Fruit fly (Drosophila melanogaster) whole organism, embryonic: Measurements from ENCODE around the gene glu.

ENCODE experiments used
- Asciz ChIP-seq: fragments of 200-800 bp; sonication (Bioruptor generic); optimal IDR thresholded peaks from 2 replicates; lab custom pipeline; 2017; ENCODE audit warnings: missing biosample characterization, mild to moderate bottlenecking, missing genetic modification characterization, missing genetic modification reagents
- Blimp-1 ChIP-seq: fragments of 200-800 bp; sonication (Bioruptor generic); optimal IDR thresholded peaks from 3 replicates; lab custom pipeline; 2018; ENCODE audit warnings: missing biosample characterization, missing genetic modification characterization, mild to moderate bottlenecking, moderate library complexity, missing genetic modification reagents
- CG1024 ChIP-seq: fragments of 200-800 bp; sonication (Bioruptor generic); IDR thresholded peaks from 2 replicates; pipeline ENCODE4 v1.3.6; 2022; ENCODE audit warnings: missing biosample characterization, missing genetic modification characterization
- CG10366 ChIP-seq: fragments of 200-800 bp; sonication (Bioruptor generic); IDR thresholded peaks from 2 replicates; pipeline ENCODE4 v1.3.6; 2022; ENCODE audit warnings: missing biosample characterization, missing genetic modification characterization
- CG1233 ChIP-seq: fragments of 200-800 bp; sonication (Bioruptor generic); optimal IDR thresholded peaks from 4 replicates; lab custom pipeline; 2018; ENCODE audit warnings: missing biosample characterization, mild to moderate bottlenecking, missing genetic modification characterization
- CG15269 ChIP-seq: fragments of 200-800 bp; sonication (Bioruptor generic); optimal IDR thresholded peaks from 2 replicates; lab custom pipeline; 2018; ENCODE audit warnings: missing biosample characterization, mild to moderate bottlenecking, missing genetic modification characterization, moderate library complexity
- CG15601 ChIP-seq: fragments of 200-800 bp; sonication (Bioruptor generic); optimal IDR thresholded peaks from 3 replicates; lab custom pipeline; 2019; ENCODE audit warnings: missing biosample characterization, mild to moderate bottlenecking, missing genetic modification characterization, moderate library complexity
- CG17612 ChIP-seq: fragments of 200-800 bp; sonication (Bioruptor generic); IDR thresholded peaks from 2 replicates; pipeline ENCODE4 v1.3.6; 2022; ENCODE audit warnings: missing biosample characterization, missing genetic modification characterization
- CG17829 ChIP-seq: fragments of 200-800 bp; optimal IDR thresholded peaks from 2 replicates; lab custom pipeline; 2019; ENCODE audit warnings: missing biosample characterization, mild to moderate bottlenecking, missing genetic modification characterization, moderate library complexity
- CG2129 ChIP-seq: fragments of 200-800 bp; sonication (Bioruptor generic); IDR thresholded peaks from 2 replicates; pipeline ENCODE4 v1.3.6; 2022; ENCODE audit warnings: missing biosample characterization, missing genetic modification characterization; ENCODE audit not compliant: partially characterized antibody
- CG2202 ChIP-seq: fragments of 200-800 bp; sonication (Bioruptor generic); optimal IDR thresholded peaks from 2 replicates; lab custom pipeline; 2018; ENCODE audit warnings: missing biosample characterization, mild to moderate bottlenecking, missing genetic modification characterization
- CG2678 ChIP-seq: fragments of 200-800 bp; sonication (Bioruptor generic); optimal IDR thresholded peaks from 3 replicates; lab custom pipeline; 2019; ENCODE audit warnings: missing biosample characterization, mild to moderate bottlenecking, missing genetic modification characterization, moderate library complexity
- CG2712 ChIP-seq: fragments of 200-800 bp; optimal IDR thresholded peaks from 3 replicates; lab custom pipeline; 2019; ENCODE audit warnings: missing biosample characterization, mild to moderate bottlenecking, missing genetic modification characterization, moderate library complexity
- CG32532 ChIP-seq: fragments of 200-800 bp; sonication (Bioruptor generic); IDR thresholded peaks from 2 replicates; pipeline ENCODE4 v1.3.6; 2022; ENCODE audit warnings: missing biosample characterization, missing genetic modification characterization
- CG32767 ChIP-seq: fragments of 200-800 bp; sonication (Bioruptor generic); IDR thresholded peaks from 2 replicates; pipeline ENCODE4 v1.3.6; 2022; ENCODE audit warnings: missing biosample characterization, missing genetic modification characterization
- CG34376 ChIP-seq: fragments of 200-800 bp; sonication (Bioruptor generic); optimal IDR thresholded peaks from 2 replicates; lab custom pipeline; 2018; ENCODE audit warnings: missing biosample characterization, mild to moderate bottlenecking, missing genetic modification characterization
- CG4617 ChIP-seq: fragments of 200-800 bp; sonication (Bioruptor generic); optimal IDR thresholded peaks from 3 replicates; lab custom pipeline; 2016; ENCODE audit warnings: missing biosample characterization, missing genetic modification characterization, borderline replicate concordance
- CG4820 ChIP-seq: fragments of 200-800 bp; sonication (Bioruptor generic); optimal IDR thresholded peaks from 3 replicates; lab custom pipeline; 2016; ENCODE audit warnings: missing biosample characterization, missing genetic modification characterization
- CG7987 ChIP-seq: fragments of 200-800 bp; sonication (Bioruptor generic); optimal IDR thresholded peaks from 2 replicates; lab custom pipeline; 2018; ENCODE audit warnings: missing biosample characterization, mild to moderate bottlenecking, missing genetic modification characterization, moderate library complexity
- CG9609 ChIP-seq: fragments of 200-800 bp; sonication (Bioruptor generic); optimal IDR thresholded peaks from 3 replicates; lab custom pipeline; 2016; ENCODE audit warnings: missing biosample characterization, missing genetic modification characterization
- E2f1 ChIP-seq: fragments of 200-800 bp; sonication (Bioruptor generic); IDR thresholded peaks from 2 replicates; pipeline ENCODE4 v1.3.6; 2022; ENCODE audit warnings: missing biosample characterization, missing genetic modification characterization
- H15 ChIP-seq: fragments of 200-800 bp; sonication (Bioruptor generic); IDR thresholded peaks from 3 replicates; pipeline ENCODE4 v1.3.6; 2022; ENCODE audit warnings: missing biosample characterization, missing genetic modification characterization
- HmgD ChIP-seq: fragments of 200-800 bp; sonication (Bioruptor generic); optimal IDR thresholded peaks from 3 replicates; lab custom pipeline; 2016; ENCODE audit warnings: missing biosample characterization, missing genetic modification characterization
- HmgZ ChIP-seq: fragments of 200-800 bp; sonication (Bioruptor generic); optimal IDR thresholded peaks from 2 replicates; lab custom pipeline; 2018; ENCODE audit warnings: missing biosample characterization, mild to moderate bottlenecking, missing genetic modification characterization
- Lim3 ChIP-seq: fragments of 200-800 bp; sonication (Bioruptor generic); IDR thresholded peaks from 2 replicates; pipeline ENCODE4 v1.3.6; 2022; ENCODE audit warnings: missing biosample characterization, missing genetic modification characterization
- Stat92E ChIP-seq, 3 experiments: fragments of >200 bp in 2 of 3; fragments of 200-800 bp in 1 of 3; sonication (Bioruptor generic) in 1 of 3; optimal IDR thresholded peaks; 2 replicates each; lab custom pipeline; 2017 to 2019; ENCODE audit warnings: missing biosample characterization in 3 of 3, missing genetic modification characterization in 3 of 3, mild to moderate bottlenecking in 1 of 3, moderate library complexity in 1 of 3
- TFAM ChIP-seq: fragments of 200-800 bp; sonication (Bioruptor generic); optimal IDR thresholded peaks from 2 replicates; lab custom pipeline; 2017; ENCODE audit warnings: missing biosample characterization, missing genetic modification characterization, inconsistent platforms
- Taf1 ChIP-seq: fragments of 200-800 bp; sonication (Bioruptor generic); IDR thresholded peaks from 2 replicates; pipeline ENCODE4 v1.3.6; 2022; ENCODE audit warnings: missing biosample characterization, missing genetic modification characterization
- Trl ChIP-seq, 3 experiments: fragments of >200 bp in 2 of 3; fragments of 200-800 bp in 1 of 3; sonication (Bioruptor generic) in 1 of 3; optimal IDR thresholded peaks; 2 replicates in 1 of 3; 3 replicates in 2 of 3; lab custom pipeline; 2016 to 2017; ENCODE audit warnings: missing biosample characterization in 1 of 3, missing genetic modification characterization in 1 of 3
- YL-1 ChIP-seq: fragments of 200-800 bp; sonication (Bioruptor generic); optimal IDR thresholded peaks from 3 replicates; lab custom pipeline; 2017; ENCODE audit warnings: missing biosample characterization, mild to moderate bottlenecking, missing genetic modification characterization
- btn ChIP-seq: fragments of 200-800 bp; sonication (Bioruptor generic); optimal IDR thresholded peaks from 2 replicates; lab custom pipeline; 2016; ENCODE audit warnings: missing biosample characterization, missing genetic modification characterization
- cad ChIP-seq: fragments of >200 bp; optimal IDR thresholded peaks from 2 replicates; lab custom pipeline; 2017; ENCODE audit warnings: missing biosample characterization, missing genetic modification characterization
- chif ChIP-seq, 2 experiments: fragments of 200-800 bp; sonication (Bioruptor generic); optimal IDR thresholded peaks; 3 replicates each; lab custom pipeline; 2016; ENCODE audit warnings: missing biosample characterization in 2 of 2, missing genetic modification characterization in 2 of 2
- ci ChIP-seq: fragments of 200-800 bp; sonication (Bioruptor generic); IDR thresholded peaks from 3 replicates; pipeline ENCODE4 v1.3.6; 2022; ENCODE audit warnings: missing biosample characterization, missing genetic modification characterization
- corto ChIP-seq: fragments of 200-800 bp; sonication (Bioruptor generic); optimal IDR thresholded peaks from 2 replicates; lab custom pipeline; 2016; ENCODE audit warnings: missing biosample characterization, mild to moderate bottlenecking, missing genetic modification characterization, moderate library complexity
- dysf ChIP-seq: fragments of 200-800 bp; sonication (Bioruptor generic); IDR thresholded peaks from 3 replicates; pipeline ENCODE4 v1.3.6; 2022; ENCODE audit warnings: missing biosample characterization, missing genetic modification characterization
- fd102C ChIP-seq: fragments of 200-800 bp; sonication (Bioruptor generic); optimal IDR thresholded peaks from 2 replicates; lab custom pipeline; 2018; ENCODE audit warnings: missing biosample characterization, mild to moderate bottlenecking, missing genetic modification characterization, moderate library complexity
- fd96Cb ChIP-seq: fragments of 200-800 bp; sonication (Bioruptor generic); optimal IDR thresholded peaks from 2 replicates; lab custom pipeline; 2018; ENCODE audit warnings: missing biosample characterization, mild to moderate bottlenecking, missing genetic modification characterization, moderate library complexity
- ftz-f1 ChIP-seq: fragments of 200-800 bp; sonication (Bioruptor generic); optimal IDR thresholded peaks from 2 replicates; lab custom pipeline; 2016; ENCODE audit warnings: missing biosample characterization, missing genetic modification characterization
- gce ChIP-seq: fragments of 200-800 bp; sonication (Bioruptor generic); IDR thresholded peaks from 3 replicates; pipeline ENCODE4 v1.3.6; 2022; ENCODE audit warnings: missing biosample characterization, missing genetic modification characterization
- gro ChIP-seq: fragments of 200-800 bp; sonication (Bioruptor generic); optimal IDR thresholded peaks from 2 replicates; lab custom pipeline; 2016; ENCODE audit warnings: missing biosample characterization, missing genetic modification characterization
- jigr1 ChIP-seq: fragments of 200-800 bp; sonication (Bioruptor generic); IDR thresholded peaks from 3 replicates; pipeline ENCODE4 v1.3.6; 2022; ENCODE audit warnings: missing biosample characterization, missing genetic modification characterization
- kay ChIP-seq: fragments of 200-800 bp; sonication (Bioruptor generic); optimal IDR thresholded peaks from 2 replicates; lab custom pipeline; 2016; ENCODE audit warnings: missing biosample characterization, missing genetic modification characterization
- nom ChIP-seq: fragments of 200-800 bp; sonication (Bioruptor generic); optimal IDR thresholded peaks from 2 replicates; lab custom pipeline; 2017; ENCODE audit warnings: missing biosample characterization, missing genetic modification characterization, mild to moderate bottlenecking, moderate library complexity, missing genetic modification reagents
- row ChIP-seq: fragments of 200-800 bp; sonication (Bioruptor generic); IDR thresholded peaks from 3 replicates; pipeline ENCODE4 v1.3.6; 2022; ENCODE audit warnings: missing biosample characterization, missing genetic modification characterization
- run ChIP-seq: fragments of 200-800 bp; sonication (Bioruptor generic); optimal IDR thresholded peaks from 3 replicates; lab custom pipeline; 2018; ENCODE audit warnings: missing biosample characterization, mild to moderate bottlenecking, missing genetic modification characterization
- slou ChIP-seq: fragments of 200-800 bp; sonication (Bioruptor generic); optimal IDR thresholded peaks from 3 replicates; lab custom pipeline; 2016; ENCODE audit warnings: missing biosample characterization, missing genetic modification characterization
- sob ChIP-seq: fragments of 200-800 bp; sonication (Bioruptor generic); IDR thresholded peaks from 2 replicates; pipeline ENCODE4 v1.3.6; 2022; ENCODE audit warnings: missing biosample characterization, missing genetic modification characterization

The glu gene

dm6 chr2L:16719643-16720515 is 18.3 kb downstream of the glu start, which contains the start of gene Cyt-c-p (continued):
- TF ChIP-seq ci (GFP tag; lab: Robert Waterston, UW) (peak; percentile 27; the same call in 1 of the 3 replicates), dysf (GFP tag; lab: Robert Waterston, UW) (peak; percentile 12; the same call in 1 of the 3 replicates), Asciz (peak; percentile 34), CG9609 (GFP tag; lab: Kevin White, UChicago) (no peak), fd96Cb (tag; lab: Kevin White, UChicago) (no peak), CG15601 (peak; percentile 57), CG1233 (GFP tag; lab: Kevin White, UChicago) (no peak), HmgZ (peak; percentile 80), Stat92E (GFP tag; optimal IDR thresholded peaks at IDR 0.05; lab: Kevin White, UChicago) (peak in 1 of 3 experiments; percentile 17), CG17829 (tag; lab: Kevin White, UChicago) (peak; percentile 52), run (tag; lab: Kevin White, UChicago) (peak; percentile 35), CG17612 (no peak), ftz-f1 (GFP tag; lab: Kevin White, UChicago) (peak; percentile 89), kay (GFP tag; lab: Kevin White, UChicago) (no peak), jigr1 (GFP tag; lab: Robert Waterston, UW) (no peak), row (GFP tag; lab: Robert Waterston, UW) (peak; percentile 44; the same call in 2 of the 3 replicates), Trl (optimal IDR thresholded peaks at IDR 0.05; lab: Kevin White, UChicago) (peak; percentile 40 to 71), Trl (GFP tag; optimal IDR thresholded peaks at IDR 0.05; lab: Kevin White, UChicago) (peak; percentile 8), chif (GFP tag; optimal IDR thresholded peaks at IDR 0.05; lab: Kevin White, UChicago) (peak in 1 of 2 experiments; percentile 3), CG2712 (tag; lab: Kevin White, UChicago) (peak; percentile 61), nom (GFP tag; lab: Kevin White, UChicago) (no peak), Taf1 (GFP tag; lab: Robert Waterston, UW) (no peak), CG2678 (peak; percentile 38), sob (GFP tag; lab: Robert Waterston, UW) (peak; percentile 54; the same call in 1 of the 2 replicates), btn (no peak), CG32532 (peak; percentile 7; the same call in 1 of the 2 replicates), HmgD (GFP tag; lab: Kevin White, UChicago) (peak; percentile 62), CG7987 (peak; percentile 18), CG1024 (GFP tag; lab: Robert Waterston, UW) (no peak), slou (GFP tag; lab: Kevin White, UChicago) (no peak), gce (GFP tag; lab: Robert Waterston, UW) (no peak), CG2129 (GFP tag; lab: Robert Waterston, UW) (0 out of 2 replicates have a peak, but pooled peaks have one; percentile 18), CG34376 (GFP tag; lab: Kevin White, UChicago) (peak; percentile 88), CG2202 (tag; lab: Kevin White, UChicago) (no peak), CG32767 (GFP tag; lab: Robert Waterston, UW) (no peak), CG4617 (GFP tag; lab: Kevin White, UChicago) (peak; percentile 41), E2f1 (no peak), H15 (no peak), TFAM (GFP tag; lab: Kevin White, UChicago) (no peak), fd102C (no peak), cad (peak; percentile 54), YL-1 (GFP tag; lab: Kevin White, UChicago) (peak; percentile 38), CG15269 (tag; lab: Kevin White, UChicago) (no peak), Lim3 (GFP tag; lab: Robert Waterston, UW) (no peak), Blimp-1 (GFP tag; lab: Kevin White, UChicago) (peak; percentile 39), corto (GFP tag; lab: Kevin White, UChicago) (no peak), CG10366 (GFP tag; lab: Robert Waterston, UW) (no peak), gro (GFP tag; lab: Kevin White, UChicago) (peak; percentile 65), CG4820 (GFP tag; lab: Kevin White, UChicago) (no peak)
